Worm (Caenorhabditis elegans): Measurements from ENCODE around the gene math-18.

DNA sequence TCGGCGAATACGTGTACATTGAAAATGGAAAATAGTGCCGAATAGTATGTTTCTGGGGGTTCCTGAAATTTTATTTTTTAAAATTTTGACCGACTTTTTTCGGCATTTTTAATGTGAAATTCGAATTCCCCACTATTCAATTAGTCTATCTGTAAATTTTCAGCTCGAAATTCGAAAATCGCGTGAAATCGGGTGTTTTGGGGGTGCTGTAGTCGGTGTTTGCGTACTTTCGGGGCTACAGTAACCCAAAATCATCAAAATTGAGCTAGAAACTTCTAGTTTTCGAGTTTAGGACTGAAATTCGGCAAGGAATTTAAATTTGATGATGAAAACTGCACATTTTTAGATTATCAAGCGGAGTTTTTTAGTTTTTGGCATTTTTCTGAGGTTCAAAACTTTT, 48.3 kb downstream of the math-18 start:
- no peak for TF ChIP-seq hlh-8 (tag; optimal IDR thresholded peaks at IDR 0.05)
- no peak for TF ChIP-seq ama-1 (optimal IDR thresholded peaks at IDR 0.05)
- TF ChIP-seq nhr-11 (tag; optimal IDR thresholded peaks at IDR 0.05): no peak

All from whole organism, late embryonic.